Worm (Caenorhabditis elegans): ENCODE data around the gene fcd-2.

DNA sequence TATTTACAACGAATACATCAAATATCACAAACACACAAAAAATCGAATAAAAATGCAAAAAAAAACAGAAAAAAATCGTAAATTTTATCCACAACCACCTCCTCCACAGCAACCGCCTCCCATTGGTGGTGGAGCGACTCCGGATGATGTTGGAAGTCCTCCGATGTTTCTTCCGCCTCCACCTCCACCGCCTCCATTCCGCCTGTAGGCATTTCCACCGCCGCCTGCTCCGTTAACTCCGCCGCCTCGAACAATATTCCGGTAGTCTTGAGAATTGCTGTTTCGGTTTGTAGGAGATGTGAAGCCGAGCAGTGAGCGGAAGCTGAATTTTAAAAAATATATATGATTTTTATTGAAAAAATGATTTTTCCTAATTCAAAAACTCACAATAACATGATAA is 2.9 kb downstream of the fcd-2 start:
- no peak for TF ChIP-seq hlh-17 (GFP tag; optimal IDR thresholded peaks at IDR 0.05; ENCODE audit: borderline replicate concordance)
- TF ChIP-seq nhr-11 (tag; optimal IDR thresholded peaks at IDR 0.05), result no peak
- TF ChIP-seq lin-39 (tag; optimal IDR thresholded peaks at IDR 0.05), result no peak
- TF ChIP-seq lin-13 (GFP tag; optimal IDR thresholded peaks at IDR 0.05), result no peak
- no peak for TF ChIP-seq fkh-4 (tag; optimal IDR thresholded peaks at IDR 0.05; ENCODE audit: borderline replicate concordance)
